Worm (Caenorhabditis elegans) whole organism, young adult: ENCODE results near the gene F53A9.3.

Experiments used
- C17E4.6 ChIP-seq: fragments of 200-800 bp; sonication (Bioruptor generic); IDR thresholded peaks from 2 replicates; pipeline ENCODE4 v1.3.6; 2022; ENCODE audit warnings: missing genetic modification reagents, missing genetic modification characterization, missing compliant biosample characterization
- D2030.7 ChIP-seq: fragments of 200-800 bp; sonication (Bioruptor generic); IDR thresholded peaks from 2 replicates; pipeline ENCODE4 v1.3.6; 2022; ENCODE audit warnings: missing genetic modification reagents, missing genetic modification characterization, missing compliant biosample characterization
- F55B11.4 ChIP-seq: sonication (generic microtip); optimal IDR thresholded peaks from 2 replicates; lab custom pipeline; 2016; ENCODE audit warnings: missing compliant biosample characterization, missing genetic modification characterization, borderline replicate concordance; ENCODE audit not compliant: insufficient read depth
- F57A8.1 ChIP-seq: fragments of 200-800 bp; sonication (Bioruptor generic); optimal IDR thresholded peaks from 2 replicates; lab custom pipeline; 2018; ENCODE audit warnings: mild to moderate bottlenecking, missing genetic modification characterization, moderate library complexity, missing compliant biosample characterization
- K12H6.12 ChIP-seq: fragments of 200-800 bp; sonication (Bioruptor generic); optimal IDR thresholded peaks from 2 replicates; lab custom pipeline; 2018; ENCODE audit warnings: mild to moderate bottlenecking, missing genetic modification characterization, missing compliant biosample characterization
- T26A5.8 ChIP-seq: sonication (generic microtip); optimal IDR thresholded peaks from 2 replicates; lab custom pipeline; 2016; ENCODE audit warnings: missing genetic modification characterization, missing compliant biosample characterization
- Y67H2A.10 ChIP-seq: fragments of 200-800 bp; sonication (Bioruptor generic); conservative IDR thresholded peaks from 2 replicates; pipeline ENCODE4 v1.3.6; 2022; ENCODE audit warnings: missing genetic modification reagents, missing genetic modification characterization, missing compliant biosample characterization
- Y79H2A.3 ChIP-seq: fragments of 200-800 bp; sonication (Bioruptor generic); conservative IDR thresholded peaks from 2 replicates; pipeline ENCODE4 v1.3.6; 2022; ENCODE audit warnings: missing genetic modification reagents, missing genetic modification characterization, missing compliant biosample characterization
- Y95B8A.8 ChIP-seq: fragments of 200-800 bp; sonication (Bioruptor generic); IDR thresholded peaks from 2 replicates; pipeline ENCODE4 v1.3.6; 2022; ENCODE audit warnings: missing genetic modification reagents, missing genetic modification characterization, missing compliant biosample characterization
- aptf-3 ChIP-seq: fragments of 200-800 bp; sonication (Bioruptor generic); IDR thresholded peaks from 2 replicates; pipeline ENCODE4 v1.3.6; 2022; ENCODE audit warnings: missing genetic modification characterization, missing compliant biosample characterization
- attf-5 ChIP-seq: fragments of 200-800 bp; sonication (Bioruptor generic); optimal IDR thresholded peaks from 2 replicates; lab custom pipeline; 2018; ENCODE audit warnings: mild to moderate bottlenecking, missing genetic modification characterization, missing compliant biosample characterization
- attf-6 ChIP-seq: fragments of 200-800 bp; sonication (Bioruptor generic); IDR thresholded peaks from 2 replicates; pipeline ENCODE4 v1.3.6; 2022; ENCODE audit warnings: missing genetic modification reagents, missing genetic modification characterization, missing compliant biosample characterization
- cebp-1 ChIP-seq, 2 experiments: fragments of 200-800 bp in 1 of 2; sonication (Bioruptor generic) in 1 of 2; sonication (generic microtip) in 1 of 2; IDR thresholded peaks in 1 of 2; optimal IDR thresholded peaks in 1 of 2; 2 replicates each; pipeline versions ENCODE4 v1.3.6 to Lab custom; 2017 to 2022; ENCODE audit warnings: missing compliant biosample characterization in 2 of 2, missing genetic modification characterization in 2 of 2, mild to moderate bottlenecking in 1 of 2, missing genetic modification reagents in 1 of 2, moderate library complexity in 1 of 2
- ceh-100 ChIP-seq: fragments of 200-800 bp; sonication (Bioruptor generic); IDR thresholded peaks from 2 replicates; pipeline ENCODE4 v1.3.6; 2022; ENCODE audit warnings: missing genetic modification reagents, missing genetic modification characterization, missing compliant biosample characterization
- chd-7 ChIP-seq: sonication (generic microtip); optimal IDR thresholded peaks from 2 replicates; lab custom pipeline; 2016; ENCODE audit warnings: mild to moderate bottlenecking, missing genetic modification characterization, moderate library complexity, missing compliant biosample characterization
- hmg-20 ChIP-seq: fragments of 200-800 bp; sonication (Bioruptor generic); IDR thresholded peaks from 2 replicates; pipeline ENCODE4 v1.3.6; 2022; ENCODE audit warnings: missing genetic modification reagents, missing genetic modification characterization, missing compliant biosample characterization
- hsf-1 ChIP-seq: fragments of 200-800 bp; sonication (Bioruptor generic); IDR thresholded peaks from 2 replicates; pipeline ENCODE4 v1.3.6; 2022; ENCODE audit warnings: missing genetic modification reagents, missing genetic modification characterization, missing compliant biosample characterization
- lag-1 ChIP-seq: fragments of 200-800 bp; sonication (Bioruptor generic); IDR thresholded peaks from 2 replicates; pipeline ENCODE4 v1.3.6; 2022; ENCODE audit warnings: missing genetic modification reagents, missing genetic modification characterization, missing compliant biosample characterization
- let-607 ChIP-seq, 2 experiments: fragments of 200-800 bp in 1 of 2; sonication (Bioruptor generic) in 1 of 2; sonication (generic microtip) in 1 of 2; optimal IDR thresholded peaks; 2 replicates each; lab custom pipeline; 2016 to 2018; ENCODE audit warnings: mild to moderate bottlenecking in 2 of 2, missing compliant biosample characterization in 2 of 2, missing genetic modification characterization in 2 of 2, moderate library complexity in 2 of 2, missing genotype in 1 of 2
- lin-40 ChIP-seq: sonication (generic microtip); optimal IDR thresholded peaks from 2 replicates; lab custom pipeline; 2016; ENCODE audit warnings: missing genetic modification characterization, mild to moderate bottlenecking, missing compliant biosample characterization, missing genotype, missing genetic modification reagents
- lir-1 ChIP-seq: fragments of 200-800 bp; sonication (Bioruptor generic); conservative IDR thresholded peaks from 2 replicates; pipeline ENCODE4 v1.3.6; 2022; ENCODE audit warnings: missing genetic modification reagents, missing genetic modification characterization, missing compliant biosample characterization
- mxl-1 ChIP-seq: sonication (generic microtip); optimal IDR thresholded peaks from 2 replicates; lab custom pipeline; 2016; ENCODE audit warnings: missing genetic modification characterization, missing compliant biosample characterization
- nfyb-1 ChIP-seq: fragments of 200-800 bp; sonication (Bioruptor generic); IDR thresholded peaks from 2 replicates; pipeline ENCODE4 v1.3.6; 2022; ENCODE audit warnings: missing genetic modification reagents, missing genetic modification characterization, missing compliant biosample characterization
- nhr-179 ChIP-seq: sonication (generic microtip); optimal IDR thresholded peaks from 2 replicates; lab custom pipeline; 2016; ENCODE audit warnings: mild to moderate bottlenecking, missing genetic modification characterization, missing compliant biosample characterization
- pbrm-1 ChIP-seq: fragments of 200-800 bp; sonication (Bioruptor generic); IDR thresholded peaks from 2 replicates; pipeline ENCODE4 v1.3.6; 2022; ENCODE audit warnings: missing genetic modification reagents, missing genetic modification characterization, missing compliant biosample characterization
- pha-4 ChIP-seq: fragments of 150-350 bp; sonication (generic microtip); optimal IDR thresholded peaks from 2 replicates; lab custom pipeline; 2014; ENCODE audit warnings: missing biosample characterization, missing genetic modification reagents, missing genetic modification characterization
- sea-2 ChIP-seq: fragments of 200-800 bp; sonication (Bioruptor generic); IDR thresholded peaks from 2 replicates; pipeline ENCODE4 v1.3.6; 2022; ENCODE audit warnings: missing genetic modification characterization, missing compliant biosample characterization
- snpc-1.1 ChIP-seq: sonication (generic microtip); optimal IDR thresholded peaks from 2 replicates; lab custom pipeline; 2017; ENCODE audit warnings: missing genetic modification characterization, mild to moderate bottlenecking, missing compliant biosample characterization, antibody characterized with exemption, moderate library complexity, missing genotype, missing genetic modification reagents; ENCODE audit not compliant: insufficient read depth
- snpc-4 ChIP-seq, 5 experiments: fragments of 150-350 bp in 1 of 5; sonication (generic microtip) in 4 of 5; optimal IDR thresholded peaks; 2 replicates each; lab custom pipeline; 2014 to 2018; ENCODE audit warnings: missing genetic modification characterization in 5 of 5, missing biosample characterization in 3 of 5, antibody characterized with exemption in 2 of 5, mild to moderate bottlenecking in 2 of 5, missing compliant biosample characterization in 2 of 5, missing genotype in 2 of 5, moderate library complexity in 2 of 5, missing genetic modification reagents in 1 of 5
- sptf-2 ChIP-seq: fragments of 200-800 bp; sonication (Bioruptor generic); optimal IDR thresholded peaks from 2 replicates; lab custom pipeline; 2018; ENCODE audit warnings: mild to moderate bottlenecking, missing genetic modification characterization, missing compliant biosample characterization
- tbx-9 ChIP-seq: sonication (generic microtip); optimal IDR thresholded peaks from 2 replicates; lab custom pipeline; 2016; ENCODE audit warnings: borderline replicate concordance, missing genetic modification characterization, inconsistent platforms, missing compliant biosample characterization
- tlf-1 ChIP-seq: fragments of 200-800 bp; sonication (Bioruptor generic); optimal IDR thresholded peaks from 2 replicates; lab custom pipeline; 2018; ENCODE audit warnings: mild to moderate bottlenecking, missing genetic modification characterization, missing compliant biosample characterization
- xnd-1 ChIP-seq: sonication (generic microtip); optimal IDR thresholded peaks from 2 replicates; lab custom pipeline; 2016; ENCODE audit warnings: missing genotype, missing genetic modification reagents, missing genetic modification characterization, missing compliant biosample characterization
- ztf-18 ChIP-seq: sonication (generic microtip); optimal IDR thresholded peaks from 2 replicates; lab custom pipeline; 2016; ENCODE audit warnings: missing genotype, mild to moderate bottlenecking, missing genetic modification characterization, missing compliant biosample characterization
- ztf-22 ChIP-seq: fragments of 200-800 bp; sonication (Bioruptor generic); optimal IDR thresholded peaks from 2 replicates; lab custom pipeline; 2018; ENCODE audit warnings: mild to moderate bottlenecking, missing genetic modification characterization, moderate library complexity, missing compliant biosample characterization
- ztf-3 ChIP-seq: fragments of 200-800 bp; sonication (Bioruptor generic); optimal IDR thresholded peaks from 2 replicates; lab custom pipeline; 2018; ENCODE audit warnings: mild to moderate bottlenecking, missing genetic modification characterization, missing compliant biosample characterization

Gene F53A9.3

ce11 chrX:8708053-8708452 lies at the start of gene F53A9.3:
TSS of gene F53A9.3 (plus strand) at chrX:8708353.
- TF ChIP-seq ztf-18 (tag; lab: Kevin White, UChicago) (no peak), cebp-1 (GFP tag; IDR thresholded peaks at IDR 0.05; lab: Robert Waterston, UW) (no peak), cebp-1 (tag; optimal IDR thresholded peaks at IDR 0.05; lab: Kevin White, UChicago) (no peak), Y95B8A.8 (GFP tag; lab: Robert Waterston, UW) (no peak), nfyb-1 (GFP tag; lab: Robert Waterston, UW) (no peak), pha-4 (tag; lab: Kevin White, UChicago) (no peak), chd-7 (tag; lab: Kevin White, UChicago) (no peak), ztf-22 (GFP tag; lab: Kevin White, UChicago) (no peak), sptf-2 (GFP tag; lab: Kevin White, UChicago) (no peak), attf-6 (GFP tag; lab: Robert Waterston, UW) (no peak), ceh-100 (GFP tag; lab: Robert Waterston, UW) (no peak), D2030.7 (no peak), lin-40 (no peak), let-607 (tag; optimal IDR thresholded peaks at IDR 0.05; lab: Kevin White, UChicago) (no peak), Y79H2A.3 (no peak), snpc-4 (GFP tag; optimal IDR thresholded peaks at IDR 0.05; lab: Kevin White, UChicago) (no peak), snpc-4 (tag; optimal IDR thresholded peaks at IDR 0.05; lab: Kevin White, UChicago) (no peak), tbx-9 (no peak), lir-1 (no peak)

DNA sequence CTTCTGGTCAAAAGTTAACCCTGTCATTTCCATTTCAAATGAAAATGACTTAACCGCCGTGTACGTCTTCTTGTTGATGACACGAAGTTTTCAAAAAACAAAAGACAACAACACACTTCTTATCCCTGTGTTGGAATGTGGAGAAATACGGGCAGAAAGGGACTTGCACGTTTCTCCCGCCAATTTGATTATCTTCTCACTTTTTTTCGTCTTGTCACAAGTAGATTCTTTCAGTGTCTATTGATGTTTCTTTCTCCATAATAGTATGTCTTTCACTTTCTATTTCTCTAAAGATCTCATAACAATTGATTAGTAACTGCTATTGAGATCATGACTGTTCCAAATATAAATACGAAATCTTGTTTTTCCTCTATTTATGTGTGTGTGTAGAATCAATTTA lies 48.6 kb upstream of the F53A9.3 start:
- TF ChIP-seq snpc-1.1 (tag; lab: Kevin White, UChicago) (no peak), F55B11.4 (tag; lab: Kevin White, UChicago) (no peak), hmg-20 (GFP tag; lab: Robert Waterston, UW) (no peak), T26A5.8 (tag; lab: Kevin White, UChicago) (no peak), Y67H2A.10 (no peak), aptf-3 (GFP tag; lab: Robert Waterston, UW) (no peak), xnd-1 (tag; lab: Kevin White, UChicago) (no peak), lag-1 (GFP tag; lab: Robert Waterston, UW) (no peak)
- TF ChIP-seq, all 124 proteins: peak for 0

DNA sequence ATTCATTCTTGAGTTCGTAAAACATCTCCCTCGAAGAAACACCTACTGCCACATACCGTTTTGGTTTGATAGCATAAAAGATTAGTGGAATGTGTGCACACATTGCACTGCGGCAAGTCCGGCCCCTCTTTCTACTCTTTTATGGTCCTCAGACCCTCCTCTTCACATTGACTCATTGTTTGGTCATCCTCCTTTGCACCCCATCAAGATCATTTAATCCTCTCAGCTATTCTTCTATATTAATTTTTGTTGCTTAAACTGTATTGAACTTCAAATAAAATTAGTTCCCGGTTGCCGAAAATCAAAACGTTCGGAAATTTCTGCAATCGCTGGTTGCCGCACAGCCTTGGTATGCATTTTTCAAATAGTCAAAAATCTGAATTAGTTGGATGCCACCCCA lies 47.8 kb upstream of the F53A9.3 start, which contains the start of gene rig-1:
TSS of gene rig-1 (plus strand) at position 301 of the 400 bp plus-strand sequence.
- TF ChIP-seq Y95B8A.8 (GFP tag; lab: Robert Waterston, UW) (no peak), K12H6.12 (no peak), hsf-1 (no peak), tlf-1 (GFP tag; lab: Kevin White, UChicago) (no peak), C17E4.6 (GFP tag; lab: Robert Waterston, UW) (no peak)
- TF ChIP-seq, all 124 proteins: peak for 0

ce11 chrX:8660909-8661308 lies 47.2 kb upstream of the F53A9.3 start:
- TF ChIP-seq pbrm-1 (GFP tag; lab: Robert Waterston, UW) (no peak), Y79H2A.3 (no peak), F57A8.1 (no peak), ztf-3 (GFP tag; lab: Kevin White, UChicago) (no peak), nhr-179 (tag; lab: Kevin White, UChicago) (no peak), sea-2 (GFP tag; lab: Robert Waterston, UW) (no peak), attf-5 (no peak), mxl-1 (no peak), aptf-3 (GFP tag; lab: Robert Waterston, UW) (no peak)
